Worm (Caenorhabditis elegans) whole organism, L2 larva: Measurements from ENCODE around the gene svh-11.
A peak's percentile ranks its signal among the peaks of the same experiment; 100 is the strongest.

ENCODE experiments used
- C34F6.9 ChIP-seq: fragments of 150-350 bp; optimal IDR thresholded peaks from 2 replicates; lab custom pipeline; 2014; ENCODE audit warnings: missing biosample characterization, missing genetic modification characterization
- Y55F3AM.14 ChIP-seq: fragments of 200-800 bp; sonication (Bioruptor generic); optimal IDR thresholded peaks from 2 replicates; lab custom pipeline; 2018; ENCODE audit warnings: mild to moderate bottlenecking, missing genetic modification characterization, missing compliant biosample characterization
- ZK546.5 ChIP-seq: sonication (generic microtip); optimal IDR thresholded peaks from 2 replicates; lab custom pipeline; 2017; ENCODE audit warnings: missing biosample characterization, missing genetic modification characterization
- alr-1 ChIP-seq: fragments of 150-350 bp; optimal IDR thresholded peaks from 2 replicates; lab custom pipeline; 2014; ENCODE audit warnings: missing biosample characterization, missing genetic modification characterization
- aly-2 ChIP-seq: fragments of 150-350 bp; optimal IDR thresholded peaks from 2 replicates; lab custom pipeline; 2014; ENCODE audit warnings: missing biosample characterization, missing genetic modification characterization
- ama-1 ChIP-seq: fragments of 150-350 bp; optimal IDR thresholded peaks from 2 replicates; lab custom pipeline; 2018; ENCODE audit warnings: inconsistent platforms
- ceh-16 ChIP-seq: fragments of 150-350 bp; optimal IDR thresholded peaks from 2 replicates; lab custom pipeline; 2014; ENCODE audit warnings: missing biosample characterization, missing genetic modification characterization
- crh-2 ChIP-seq: sonication (generic microtip); optimal IDR thresholded peaks from 2 replicates; lab custom pipeline; 2017; ENCODE audit warnings: missing biosample characterization, missing genetic modification characterization
- egl-27 ChIP-seq: sonication (generic microtip); optimal IDR thresholded peaks from 3 replicates; lab custom pipeline; 2017; ENCODE audit warnings: missing biosample characterization, missing genetic modification reagents, missing genetic modification characterization
- fos-1 ChIP-seq: fragments of 150-350 bp; optimal IDR thresholded peaks from 2 replicates; lab custom pipeline; 2014; ENCODE audit warnings: missing biosample characterization, missing genetic modification characterization
- gmeb-1 ChIP-seq: fragments of 150-350 bp; optimal IDR thresholded peaks from 2 replicates; lab custom pipeline; 2014; ENCODE audit warnings: missing biosample characterization, missing genetic modification characterization
- lin-11 ChIP-seq: fragments of 150-350 bp; sonication (generic microtip); optimal IDR thresholded peaks from 2 replicates; lab custom pipeline; 2014; ENCODE audit warnings: missing biosample characterization, missing genetic modification characterization, inconsistent platforms, mixed read lengths
- lin-13 ChIP-seq: fragments of 150-350 bp; optimal IDR thresholded peaks from 2 replicates; lab custom pipeline; 2014; ENCODE audit warnings: missing biosample characterization, missing genetic modification reagents, missing genetic modification characterization
- lsy-2 ChIP-seq, 2 experiments: fragments of 150-350 bp in 1 of 2; sonication (generic microtip) in 1 of 2; optimal IDR thresholded peaks; 2 replicates each; lab custom pipeline; 2014 to 2017; ENCODE audit warnings: missing biosample characterization in 2 of 2, missing genetic modification characterization in 2 of 2
- mab-5 ChIP-seq: fragments of 150-350 bp; optimal IDR thresholded peaks from 2 replicates; lab custom pipeline; 2014; ENCODE audit warnings: missing biosample characterization, missing genetic modification characterization
- mbf-1 ChIP-seq: sonication (generic microtip); optimal IDR thresholded peaks from 2 replicates; lab custom pipeline; 2017; ENCODE audit warnings: missing biosample characterization, missing genetic modification characterization
- mdl-1 ChIP-seq, 2 experiments: fragments of 150-350 bp in 1 of 2; sonication (generic microtip) in 1 of 2; optimal IDR thresholded peaks; 2 replicates each; lab custom pipeline; 2017; ENCODE audit warnings: missing biosample characterization in 2 of 2, missing genetic modification characterization in 2 of 2
- nhr-11 ChIP-seq: fragments of 150-350 bp; optimal IDR thresholded peaks from 2 replicates; lab custom pipeline; 2014; ENCODE audit warnings: missing biosample characterization, missing genetic modification characterization
- nhr-12 ChIP-seq: fragments of 150-350 bp; optimal IDR thresholded peaks from 2 replicates; lab custom pipeline; 2014; ENCODE audit warnings: missing biosample characterization, missing genetic modification characterization
- nhr-129 ChIP-seq: fragments of 150-350 bp; optimal IDR thresholded peaks from 2 replicates; lab custom pipeline; 2014; ENCODE audit warnings: missing biosample characterization, missing genetic modification characterization
- nhr-21 ChIP-seq: fragments of 150-350 bp; optimal IDR thresholded peaks from 2 replicates; lab custom pipeline; 2014; ENCODE audit warnings: missing biosample characterization, missing genetic modification characterization
- nhr-6 ChIP-seq: fragments of 150-350 bp; optimal IDR thresholded peaks from 2 replicates; lab custom pipeline; 2014; ENCODE audit warnings: missing biosample characterization, missing genetic modification characterization
- peb-1 ChIP-seq: fragments of 150-350 bp; optimal IDR thresholded peaks from 2 replicates; lab custom pipeline; 2014; ENCODE audit warnings: missing biosample characterization, missing genetic modification characterization
- sem-4 ChIP-seq: fragments of 150-350 bp; optimal IDR thresholded peaks from 2 replicates; lab custom pipeline; 2014; ENCODE audit warnings: missing biosample characterization, missing genetic modification reagents, missing genetic modification characterization
- skn-1 ChIP-seq: sonication (generic microtip); optimal IDR thresholded peaks from 2 replicates; lab custom pipeline; 2017; ENCODE audit warnings: missing biosample characterization, missing genetic modification characterization
- sma-3 ChIP-seq: sonication (generic microtip); optimal IDR thresholded peaks from 2 replicates; lab custom pipeline; 2016; ENCODE audit warnings: missing genetic modification reagents, missing genetic modification characterization, missing compliant biosample characterization
- sma-9 ChIP-seq, 2 experiments: fragments of 150-350 bp in 1 of 2; sonication (generic microtip) in 1 of 2; optimal IDR thresholded peaks; 2 replicates each; lab custom pipeline; 2014 to 2016; ENCODE audit warnings: missing genetic modification characterization in 2 of 2, mild to moderate bottlenecking in 1 of 2, missing biosample characterization in 1 of 2, missing compliant biosample characterization in 1 of 2, missing genetic modification reagents in 1 of 2, moderate library complexity in 1 of 2
- snpc-4 ChIP-seq: fragments of 150-350 bp; optimal IDR thresholded peaks from 2 replicates; lab custom pipeline; 2014; ENCODE audit warnings: missing biosample characterization, missing genetic modification characterization
- unc-39 ChIP-seq: fragments of 150-350 bp; optimal IDR thresholded peaks from 2 replicates; lab custom pipeline; 2014; ENCODE audit warnings: missing biosample characterization, missing genetic modification characterization
- unc-55 ChIP-seq: fragments of 150-350 bp; sonication (generic microtip); optimal IDR thresholded peaks from 3 replicates; lab custom pipeline; 2014; ENCODE audit warnings: missing biosample characterization, missing genetic modification reagents, missing genetic modification characterization
- unc-62 ChIP-seq: fragments of 150-350 bp; optimal IDR thresholded peaks from 2 replicates; lab custom pipeline; 2014; ENCODE audit warnings: missing biosample characterization, missing genetic modification reagents, missing genetic modification characterization
- zag-1 ChIP-seq: fragments of 150-350 bp; optimal IDR thresholded peaks from 2 replicates; lab custom pipeline; 2014; ENCODE audit warnings: missing biosample characterization, missing genetic modification characterization
- ztf-1 ChIP-seq: fragments of 200-800 bp; sonication (Bioruptor generic); conservative IDR thresholded peaks from 2 replicates; pipeline ENCODE4 v1.3.6; 2022; ENCODE audit warnings: missing genetic modification characterization, missing compliant biosample characterization
- ztf-11 ChIP-seq: sonication (generic microtip); optimal IDR thresholded peaks from 2 replicates; lab custom pipeline; 2017; ENCODE audit warnings: missing biosample characterization, missing genetic modification characterization
- ztf-4 ChIP-seq: fragments of 150-350 bp; optimal IDR thresholded peaks from 2 replicates; lab custom pipeline; 2014; ENCODE audit warnings: missing biosample characterization, missing genetic modification characterization

svh-11 gene

DNA sequence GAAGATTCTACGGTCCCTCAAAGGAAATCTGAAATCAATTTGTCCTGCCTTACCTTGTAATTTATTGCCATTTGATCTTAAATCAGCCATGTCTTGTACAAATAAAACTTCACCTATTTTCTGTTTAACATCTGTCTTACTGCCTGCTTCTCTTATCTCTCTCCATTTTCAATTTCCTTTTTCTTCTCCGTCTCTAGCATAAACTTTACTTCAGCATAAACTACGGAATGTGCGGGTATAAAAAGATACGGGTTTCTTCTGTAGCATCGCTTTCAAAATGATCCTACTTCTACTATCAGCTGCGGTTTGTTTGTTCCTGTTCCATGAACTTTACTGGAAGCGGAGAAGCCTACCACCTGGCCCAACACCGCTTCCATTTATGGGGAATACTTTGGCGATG lies 37.9 kb downstream of the svh-11 start, which contains the start of gene cyp-33C5:
Gene cyp-33C5 (plus strand): TSS at position 254 of the 400 bp plus-strand sequence.
- peak; percentile 2 for TF ChIP-seq unc-55
- no peak for TF ChIP-seq unc-62
- peak; percentile 28 for TF ChIP-seq gmeb-1 (tag; lab: Kevin White, UChicago)
- peak; percentile 44 for TF ChIP-seq fos-1 (tag; lab: Kevin White, UChicago)
- peak; percentile 5 for TF ChIP-seq sma-3 (GFP tag; lab: Kevin White, UChicago)
- TF ChIP-seq nhr-129 (tag; lab: Kevin White, UChicago): peak; percentile 26
- no peak for TF ChIP-seq aly-2 (tag; lab: Kevin White, UChicago)
- peak; percentile 74 for TF ChIP-seq sma-9 (GFP tag; optimal IDR thresholded peaks at IDR 0.05; lab: Kevin White, UChicago)
- TF ChIP-seq sma-9 (tag; optimal IDR thresholded peaks at IDR 0.05; lab: Kevin White, UChicago): no peak

- no peak for TF ChIP-seq egl-27 (tag; lab: Kevin White, UChicago)
- TF ChIP-seq ama-1 (lab: Kevin White, UChicago): no peak
- no peak for TF ChIP-seq lin-13 (GFP tag; lab: Kevin White, UChicago)
- TF ChIP-seq zag-1 (tag; lab: Kevin White, UChicago): no peak
- no peak for TF ChIP-seq unc-62
- no peak for TF ChIP-seq ceh-16 (tag; lab: Kevin White, UChicago)
- TF ChIP-seq ztf-1 (GFP tag; lab: Robert Waterston, UW): no peak
- no peak for TF ChIP-seq mbf-1 (tag; lab: Kevin White, UChicago)
- TF ChIP-seq unc-39 (tag; lab: Kevin White, UChicago): no peak
- no peak for TF ChIP-seq mdl-1 (tag; optimal IDR thresholded peaks at IDR 0.05; lab: Kevin White, UChicago)
- TF ChIP-seq nhr-12 (tag; lab: Kevin White, UChicago): no peak
Observed at ce11 chrV:2249310-2249709, 42.4 kb downstream of the svh-11 start, which contains the start of gene cyp-33C6. Gene cyp-33C6, minus strand, starts transcription at chrV:2249410.

DNA sequence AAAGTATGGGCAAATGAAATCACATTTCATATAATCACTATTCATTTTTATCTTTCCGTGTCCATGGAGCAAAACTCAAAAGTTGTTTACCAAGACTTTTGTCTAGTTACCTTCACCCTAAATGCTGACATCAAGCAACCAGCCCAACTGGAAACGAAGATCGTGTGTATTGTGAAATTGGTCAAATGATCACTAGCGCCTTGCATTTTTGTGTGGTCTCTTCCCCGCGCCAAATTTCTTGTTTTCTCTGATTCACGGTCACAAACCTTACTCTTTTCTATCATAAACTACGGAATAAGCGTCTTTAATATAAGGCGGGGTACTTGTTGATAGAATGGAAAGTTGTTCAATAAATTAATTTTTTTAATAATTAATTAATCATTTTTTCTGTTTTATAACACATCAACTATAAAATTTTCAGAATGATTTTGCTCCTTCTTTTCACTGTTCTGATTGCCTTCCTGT lies 43.3 kb downstream of the svh-11 start, which contains the start of gene cyp-33C7:
Gene cyp-33C7 (plus strand): TSS at position 415 of the 465 bp plus-strand sequence.
- TF ChIP-seq nhr-11 (tag; lab: Kevin White, UChicago) (no peak), sem-4 (tag; lab: Kevin White, UChicago) (no peak), lin-11 (tag; lab: Kevin White, UChicago) (no peak), nhr-6 (tag; lab: Kevin White, UChicago) (no peak), ztf-11 (no peak), crh-2 (peak; percentile 46), skn-1 (tag; lab: Kevin White, UChicago) (peak; percentile 10), peb-1 (tag; lab: Kevin White, UChicago) (no peak), sma-9 (GFP tag; optimal IDR thresholded peaks at IDR 0.05; lab: Kevin White, UChicago) (peak; percentile 64), sma-9 (tag; optimal IDR thresholded peaks at IDR 0.05; lab: Kevin White, UChicago) (no peak), unc-39 (tag; lab: Kevin White, UChicago) (no peak), nhr-129 (tag; lab: Kevin White, UChicago) (peak; percentile 59), nhr-21 (tag; lab: Kevin White, UChicago) (no peak), egl-27 (tag; lab: Kevin White, UChicago) (no peak), lsy-2 (tag; optimal IDR thresholded peaks at IDR 0.05; lab: Kevin White, UChicago) (no peak), mab-5 (tag; lab: Kevin White, UChicago) (no peak), ztf-4 (tag; lab: Kevin White, UChicago) (no peak), ceh-16 (tag; lab: Kevin White, UChicago) (no peak), C34F6.9 (tag; lab: Kevin White, UChicago) (peak; percentile 17), gmeb-1 (tag; lab: Kevin White, UChicago) (peak; percentile 35), alr-1 (tag; lab: Kevin White, UChicago) (no peak), ZK546.5 (no peak), fos-1 (tag; lab: Kevin White, UChicago) (peak; percentile 81), ztf-1 (GFP tag; lab: Robert Waterston, UW) (no peak), snpc-4 (no peak), Y55F3AM.14 (GFP tag; lab: Kevin White, UChicago) (no peak)

ce11 chrV:2251774-2252173 lies 44.9 kb downstream of the svh-11 start:
- TF ChIP-seq fos-1 (tag; lab: Kevin White, UChicago): peak; percentile 11
- no peak for TF ChIP-seq nhr-12 (tag; lab: Kevin White, UChicago)
